Worm (Caenorhabditis elegans) whole organism, L2 larva: ENCODE data around the gene apn-1.

Experiments
- R02D3.7 ChIP-seq: fragments of 150-350 bp; optimal IDR thresholded peaks from 2 replicates; lab custom pipeline; 2014; ENCODE audit warnings: missing biosample characterization, missing genetic modification characterization
- blmp-1 ChIP-seq: sonication (generic microtip); optimal IDR thresholded peaks from 2 replicates; lab custom pipeline; 2017; ENCODE audit warnings: missing genetic modification characterization, mild to moderate bottlenecking, missing compliant biosample characterization, antibody characterized with exemption, moderate library complexity; ENCODE audit not compliant: insufficient read depth

DNA sequence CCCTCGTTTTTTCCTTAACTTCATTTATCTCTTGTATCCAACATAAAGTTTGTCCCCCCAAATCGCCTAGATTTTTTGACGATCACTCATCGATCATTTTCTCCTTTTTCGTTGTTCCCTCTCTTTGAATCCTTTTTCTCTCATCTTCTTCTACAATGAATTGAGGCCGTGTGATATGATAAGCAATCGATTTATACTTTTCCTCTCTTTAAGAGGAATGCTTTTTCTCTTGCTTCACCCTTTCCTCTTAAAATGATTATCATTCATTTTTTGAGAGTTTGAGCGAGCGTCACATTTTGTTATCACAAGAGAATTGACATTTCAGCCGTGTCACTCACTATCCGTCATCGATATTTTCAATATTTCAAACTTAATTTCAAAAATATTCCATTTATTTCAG is 30.7 kb downstream of the apn-1 start, which contains the start of gene K02C4.5:
- TF ChIP-seq R02D3.7 (tag; lab: Kevin White, UChicago): no peak
- no peak for TF ChIP-seq blmp-1 (tag; lab: Kevin White, UChicago)
